Worm (Caenorhabditis elegans): ENCODE data around the gene C04E12.5.

DNA sequence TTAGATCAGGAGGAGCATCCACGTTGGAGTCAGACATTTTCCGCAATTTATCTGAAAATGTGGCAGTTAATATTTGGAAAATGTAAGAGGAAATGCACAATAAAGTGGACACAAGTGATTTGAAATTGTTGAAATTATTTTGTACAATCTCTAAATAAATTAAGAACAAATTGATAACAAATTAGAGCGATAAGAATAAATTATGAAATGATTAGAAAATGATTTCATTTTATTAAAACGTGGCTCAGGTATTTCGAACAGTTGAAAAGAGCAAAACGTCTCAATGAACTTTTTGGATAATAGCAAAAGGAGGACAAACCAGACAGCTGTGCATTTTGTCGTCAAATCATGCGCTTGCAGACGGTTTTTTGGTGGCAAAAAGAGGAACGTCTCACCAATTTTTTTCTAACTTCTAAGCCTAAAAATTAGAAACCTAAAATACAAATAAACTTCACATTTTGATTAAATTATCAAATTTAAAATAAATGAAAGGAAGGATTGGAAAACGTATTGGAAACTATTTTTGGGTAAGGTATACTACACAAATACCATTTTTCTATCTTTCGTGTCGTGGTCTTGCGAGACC is 11.8 kb upstream of the C04E12.5 start, which contains the start of gene fbxa-65:
- no peak for TF ChIP-seq unc-39 (tag; optimal IDR thresholded peaks at IDR 0.05)
- no peak for TF ChIP-seq lin-13 (tag; optimal IDR thresholded peaks at IDR 0.05)
- TF ChIP-seq ceh-39 (tag; optimal IDR thresholded peaks at IDR 0.05) = no peak
- TF ChIP-seq unc-62 (GFP tag; optimal IDR thresholded peaks at IDR 0.05) = no peak

Measured in whole organism, mixed stage, embryonic.